Worm (Caenorhabditis elegans): ENCODE results near the gene clec-67.

clec-67 gene

ce11 chrIV:3894004-3894480 lies 27.9 kb upstream of the clec-67 start, which contains the start of gene F56D6.8:
Gene F56D6.8, minus strand, starts transcription at chrIV:3894430.
- TF ChIP-seq zag-1 (tag; optimal IDR thresholded peaks at IDR 0.05) = no peak
- no peak for TF ChIP-seq egl-27 (tag; optimal IDR thresholded peaks at IDR 0.05)
- TF ChIP-seq unc-39 (tag; optimal IDR thresholded peaks at IDR 0.05) = no peak
- no peak for TF ChIP-seq nhr-43 (tag; optimal IDR thresholded peaks at IDR 0.05; ENCODE audit: poor library complexity, severe bottlenecking)
- TF ChIP-seq ztf-4 (tag; optimal IDR thresholded peaks at IDR 0.05) = no peak
- no peak for TF ChIP-seq nfya-1 (tag; optimal IDR thresholded peaks at IDR 0.05; ENCODE audit: insufficient read depth)
- TF ChIP-seq lsy-12 (tag; optimal IDR thresholded peaks at IDR 0.05) = no peak
- no peak for TF ChIP-seq ama-1 (optimal IDR thresholded peaks at IDR 0.05)
- TF ChIP-seq fos-1 (tag; optimal IDR thresholded peaks at IDR 0.05) = no peak
- TF ChIP-seq mml-1 (tag; optimal IDR thresholded peaks at IDR 0.05) = no peak
- no peak for TF ChIP-seq hmg-11 (tag; optimal IDR thresholded peaks at IDR 0.05)

- TF ChIP-seq fkh-10 (GFP tag; optimal IDR thresholded peaks at IDR 0.05) = no peak
- no peak for TF ChIP-seq lin-15B (tag; optimal IDR thresholded peaks at IDR 0.05)
- no peak for TF ChIP-seq mdl-1 (tag; optimal IDR thresholded peaks at IDR 0.05)
- TF ChIP-seq ztf-11 (tag; optimal IDR thresholded peaks at IDR 0.05) = no peak
- no peak for TF ChIP-seq nhr-12 (tag; optimal IDR thresholded peaks at IDR 0.05)
- TF ChIP-seq pha-4 (tag; optimal IDR thresholded peaks at IDR 0.05) = no peak
- TF ChIP-seq daf-12 (tag; optimal IDR thresholded peaks at IDR 0.05) = no peak
- no peak for TF ChIP-seq pqm-1 (tag; optimal IDR thresholded peaks at IDR 0.05)
- no peak for TF ChIP-seq nhr-23 (tag; optimal IDR thresholded peaks at IDR 0.05)
- TF ChIP-seq unc-39 (tag; optimal IDR thresholded peaks at IDR 0.05) = no peak
- TF ChIP-seq lin-39 (tag; optimal IDR thresholded peaks at IDR 0.05) = no peak
- TF ChIP-seq zag-1 (tag; optimal IDR thresholded peaks at IDR 0.05) = no peak
- no peak for TF ChIP-seq eor-1 (tag; optimal IDR thresholded peaks at IDR 0.05)
Observed at ce11 chrIV:3894770-3895169, 27.2 kb upstream of the clec-67 start, which contains the start of gene dct-8. Gene dct-8, plus strand, starts transcription at chrIV:3895070.

ce11 chrIV:3899719-3900554 lies 22.0 kb upstream of the clec-67 start, which contains the start of gene srz-62:
Gene srz-62, plus strand, starts transcription at chrIV:3900504.
- no peak for TF ChIP-seq tbx-2 (tag; optimal IDR thresholded peaks at IDR 0.05)
- TF ChIP-seq jun-1 (tag; optimal IDR thresholded peaks at IDR 0.05) = peak; percentile 98
- TF ChIP-seq egl-27 (tag; optimal IDR thresholded peaks at IDR 0.05) = peak; percentile 92
- TF ChIP-seq elt-2 (tag; optimal IDR thresholded peaks at IDR 0.05) = peak; percentile 100
- TF ChIP-seq pqm-1 (tag; optimal IDR thresholded peaks at IDR 0.05) = peak; percentile 100
- no peak for TF ChIP-seq lin-39 (tag; optimal IDR thresholded peaks at IDR 0.05)
- no peak for TF ChIP-seq hmg-11 (tag; optimal IDR thresholded peaks at IDR 0.05)
- TF ChIP-seq fos-1 (tag; optimal IDR thresholded peaks at IDR 0.05) = peak; percentile 82
- TF ChIP-seq pha-4 (tag; optimal IDR thresholded peaks at IDR 0.05) = peak; percentile 91
- TF ChIP-seq sea-2 (GFP tag; optimal IDR thresholded peaks at IDR 0.05) = no peak
- TF ChIP-seq mdl-1 (tag; optimal IDR thresholded peaks at IDR 0.05) = no peak

ce11 chrIV:3902955-3903354 lies 19.0 kb upstream of the clec-67 start, which contains the start of gene F56D6.6:
Gene F56D6.6, plus strand, starts transcription at chrIV:3903255.
- no peak for TF ChIP-seq daf-12 (tag; optimal IDR thresholded peaks at IDR 0.05)
- TF ChIP-seq nhr-43 (tag; optimal IDR thresholded peaks at IDR 0.05; ENCODE audit: poor library complexity, severe bottlenecking) = no peak
- TF ChIP-seq jun-1 (tag; optimal IDR thresholded peaks at IDR 0.05) = no peak
- no peak for TF ChIP-seq lin-39 (tag; optimal IDR thresholded peaks at IDR 0.05)
- TF ChIP-seq fos-1 (tag; optimal IDR thresholded peaks at IDR 0.05) = no peak
- TF ChIP-seq nhr-12 (tag; optimal IDR thresholded peaks at IDR 0.05) = no peak
- no peak for TF ChIP-seq zag-1 (tag; optimal IDR thresholded peaks at IDR 0.05)
- no peak for TF ChIP-seq nhr-25 (tag; optimal IDR thresholded peaks at IDR 0.05)
- no peak for TF ChIP-seq pha-4 (tag; optimal IDR thresholded peaks at IDR 0.05)
- no peak for TF ChIP-seq ceh-16 (tag; optimal IDR thresholded peaks at IDR 0.05)
- TF ChIP-seq mml-1 (tag; optimal IDR thresholded peaks at IDR 0.05) = no peak
- no peak for TF ChIP-seq ztf-4 (tag; optimal IDR thresholded peaks at IDR 0.05)
- no peak for TF ChIP-seq tbx-2 (tag; optimal IDR thresholded peaks at IDR 0.05)
- no peak for TF ChIP-seq nhr-11 (tag; optimal IDR thresholded peaks at IDR 0.05)
- no peak for TF ChIP-seq skn-1 (tag; optimal IDR thresholded peaks at IDR 0.05)
- no peak for TF ChIP-seq nhr-237 (tag; optimal IDR thresholded peaks at IDR 0.05)
- TF ChIP-seq ceh-9 (tag; optimal IDR thresholded peaks at IDR 0.05) = no peak
- no peak for TF ChIP-seq ztf-11 (tag; optimal IDR thresholded peaks at IDR 0.05)
- TF ChIP-seq pqm-1 (tag; optimal IDR thresholded peaks at IDR 0.05) = no peak
